Worm (Caenorhabditis elegans) whole organism, L1 larva: ENCODE data around the gene Y54H5A.2.

Experiments used
- C16A3.4 ChIP-seq: fragments of 150-350 bp; optimal IDR thresholded peaks from 2 replicates; lab custom pipeline; 2014; ENCODE audit warnings: missing biosample characterization, missing genetic modification characterization
- F16B12.6 ChIP-seq: fragments of 150-350 bp; optimal IDR thresholded peaks from 2 replicates; lab custom pipeline; 2014; ENCODE audit warnings: missing biosample characterization, missing genetic modification characterization
- aly-2 ChIP-seq: fragments of 150-350 bp; optimal IDR thresholded peaks from 2 replicates; lab custom pipeline; 2014; ENCODE audit warnings: missing biosample characterization, missing genetic modification characterization
- ama-1 ChIP-seq: fragments of 150-350 bp; optimal IDR thresholded peaks from 2 replicates; lab custom pipeline; 2014
- blmp-1 ChIP-seq: fragments of 150-350 bp; optimal IDR thresholded peaks from 2 replicates; lab custom pipeline; 2014; ENCODE audit warnings: missing biosample characterization, missing genetic modification characterization
- ceh-63 ChIP-seq: fragments of 200-800 bp; sonication (Bioruptor generic); optimal IDR thresholded peaks from 2 replicates; lab custom pipeline; 2018; ENCODE audit warnings: mild to moderate bottlenecking, missing genetic modification characterization, missing compliant biosample characterization
- ceh-8 ChIP-seq: fragments of 200-800 bp; sonication (Bioruptor generic); optimal IDR thresholded peaks from 2 replicates; lab custom pipeline; 2018; ENCODE audit warnings: mild to moderate bottlenecking, missing genetic modification characterization, moderate library complexity, missing compliant biosample characterization
- ceh-88 ChIP-seq: fragments of 200-800 bp; sonication (Bioruptor generic); IDR thresholded peaks from 2 replicates; pipeline ENCODE4 v1.3.6; 2022; ENCODE audit warnings: missing genetic modification characterization, missing compliant biosample characterization
- dpl-1 ChIP-seq, 3 experiments: fragments of 150-350 bp in 2 of 3; sonication (generic microtip) in 1 of 3; optimal IDR thresholded peaks; 2 replicates each; lab custom pipeline; 2014 to 2017; ENCODE audit warnings: missing biosample characterization in 3 of 3, missing genetic modification characterization in 3 of 3, missing genetic modification reagents in 3 of 3
- efl-1 ChIP-seq, 4 experiments: fragments of 150-350 bp; optimal IDR thresholded peaks in 3 of 4; peaks in 1 of 4; 1 replicate in 1 of 4; 2 replicates in 3 of 4; lab custom pipeline; 2014; ENCODE audit warnings: missing biosample characterization in 2 of 4, missing genetic modification characterization in 2 of 4, missing genetic modification reagents in 2 of 4
- egl-27 ChIP-seq, 2 experiments: fragments of 150-350 bp in 1 of 2; sonication (generic microtip); optimal IDR thresholded peaks; 3 replicates each; lab custom pipeline; 2017 to 2018; ENCODE audit warnings: missing biosample characterization in 2 of 2, missing genetic modification characterization in 2 of 2, missing genetic modification reagents in 2 of 2
- elt-2 ChIP-seq: sonication (generic microtip); optimal IDR thresholded peaks from 2 replicates; lab custom pipeline; 2016; ENCODE audit warnings: missing genetic modification characterization, mild to moderate bottlenecking, inconsistent platforms, missing compliant biosample characterization, missing genetic modification reagents
- elt-3 ChIP-seq, 6 experiments: fragments of 150-350 bp in 1 of 6; sonication (generic microtip); optimal IDR thresholded peaks; 2 replicates each; lab custom pipeline; 2017 to 2018; ENCODE audit warnings: missing biosample characterization in 6 of 6, missing genetic modification characterization in 6 of 6, inconsistent platforms in 1 of 6
- fkh-4 ChIP-seq: sonication (generic microtip); optimal IDR thresholded peaks from 2 replicates; lab custom pipeline; 2016; ENCODE audit warnings: missing compliant biosample characterization, missing genetic modification characterization, borderline replicate concordance
- fkh-8 ChIP-seq: sonication (generic microtip); optimal IDR thresholded peaks from 2 replicates; lab custom pipeline; 2016; ENCODE audit warnings: mild to moderate bottlenecking, missing genetic modification characterization, missing compliant biosample characterization
- fos-1 ChIP-seq: fragments of 150-350 bp; optimal IDR thresholded peaks from 2 replicates; lab custom pipeline; 2014; ENCODE audit warnings: missing biosample characterization, missing genetic modification characterization
- grh-1 ChIP-seq: fragments of 200-800 bp; sonication (Bioruptor generic); IDR thresholded peaks from 2 replicates; pipeline ENCODE4 v1.3.6; 2022; ENCODE audit warnings: missing genetic modification reagents, missing genetic modification characterization, missing compliant biosample characterization
- hlh-17 ChIP-seq: fragments of 200-800 bp; sonication (Bioruptor generic); optimal IDR thresholded peaks from 2 replicates; lab custom pipeline; 2018; ENCODE audit warnings: missing genetic modification characterization, mild to moderate bottlenecking, missing compliant biosample characterization, moderate library complexity, borderline replicate concordance
- irx-1 ChIP-seq: sonication (generic microtip); optimal IDR thresholded peaks from 2 replicates; lab custom pipeline; 2016; ENCODE audit warnings: missing genetic modification characterization, missing compliant biosample characterization
- isw-1 ChIP-seq: fragments of 200-800 bp; sonication (Bioruptor generic); IDR thresholded peaks from 2 replicates; pipeline ENCODE4 v1.3.6; 2022; ENCODE audit warnings: missing genetic modification characterization, missing compliant biosample characterization
- lin-15B ChIP-seq: fragments of 150-350 bp; sonication (generic microtip); optimal IDR thresholded peaks from 3 replicates; lab custom pipeline; 2014; ENCODE audit warnings: missing biosample characterization, missing genetic modification characterization
- lin-35 ChIP-seq, 2 experiments: fragments of 150-350 bp; optimal IDR thresholded peaks; 2 replicates each; lab custom pipeline; 2014; ENCODE audit warnings: missing biosample characterization in 2 of 2, missing genetic modification characterization in 2 of 2, missing genetic modification reagents in 2 of 2
- lir-3 ChIP-seq: sonication (generic microtip); optimal IDR thresholded peaks from 2 replicates; lab custom pipeline; 2016; ENCODE audit warnings: mild to moderate bottlenecking, missing genetic modification characterization, moderate library complexity, missing compliant biosample characterization; ENCODE audit not compliant: poor library complexity
- lsy-2 ChIP-seq, 2 experiments: fragments of 150-350 bp; optimal IDR thresholded peaks; 2 replicates each; lab custom pipeline; 2014; ENCODE audit warnings: missing biosample characterization in 2 of 2, missing genetic modification characterization in 2 of 2
- mab-9 ChIP-seq: fragments of 200-800 bp; sonication (Bioruptor generic); IDR thresholded peaks from 2 replicates; pipeline ENCODE4 v1.3.6; 2022; ENCODE audit warnings: missing genetic modification reagents, missing genetic modification characterization, missing compliant biosample characterization
- mef-2 ChIP-seq: fragments of 150-350 bp; optimal IDR thresholded peaks from 2 replicates; lab custom pipeline; 2014; ENCODE audit warnings: missing biosample characterization, missing genetic modification characterization
- mep-1 ChIP-seq: fragments of 150-350 bp; optimal IDR thresholded peaks from 2 replicates; lab custom pipeline; 2014; ENCODE audit warnings: missing biosample characterization, missing genetic modification characterization
- nhr-12 ChIP-seq: sonication (generic microtip); optimal IDR thresholded peaks from 2 replicates; lab custom pipeline; 2017; ENCODE audit warnings: missing biosample characterization, missing genetic modification characterization
- nhr-28 ChIP-seq: fragments of 150-350 bp; optimal IDR thresholded peaks from 2 replicates; lab custom pipeline; 2014; ENCODE audit warnings: missing biosample characterization, missing genetic modification characterization
- nhr-76 ChIP-seq: sonication (generic microtip); optimal IDR thresholded peaks from 2 replicates; lab custom pipeline; 2017; ENCODE audit warnings: missing biosample characterization, missing genetic modification characterization
- nhr-84 ChIP-seq: sonication (generic microtip); optimal IDR thresholded peaks from 2 replicates; lab custom pipeline; 2017; ENCODE audit warnings: missing biosample characterization, missing genetic modification characterization
- nhr-90 ChIP-seq: sonication (generic microtip); optimal IDR thresholded peaks from 2 replicates; lab custom pipeline; 2016; ENCODE audit warnings: mild to moderate bottlenecking, missing genetic modification characterization, missing compliant biosample characterization; ENCODE audit not compliant: poor library complexity
- pag-3 ChIP-seq: sonication (generic microtip); optimal IDR thresholded peaks from 2 replicates; lab custom pipeline; 2017; ENCODE audit warnings: missing genetic modification characterization, mild to moderate bottlenecking, missing compliant biosample characterization, antibody characterized with exemption, borderline replicate concordance; ENCODE audit not compliant: insufficient read depth
- rnt-1 ChIP-seq: sonication (generic microtip); optimal IDR thresholded peaks from 2 replicates; lab custom pipeline; 2016; ENCODE audit warnings: mild to moderate bottlenecking, missing genetic modification characterization, moderate library complexity, missing compliant biosample characterization
- skn-1 ChIP-seq: fragments of 150-350 bp; optimal IDR thresholded peaks from 2 replicates; lab custom pipeline; 2014; ENCODE audit warnings: missing biosample characterization, missing genetic modification characterization
- snpc-4 ChIP-seq: fragments of 150-350 bp; optimal IDR thresholded peaks from 2 replicates; lab custom pipeline; 2014; ENCODE audit warnings: missing biosample characterization, missing genetic modification characterization
- snu-23 ChIP-seq: sonication (generic microtip); optimal IDR thresholded peaks from 2 replicates; lab custom pipeline; 2016; ENCODE audit warnings: missing genetic modification characterization, missing compliant biosample characterization
- sptf-1 ChIP-seq: fragments of 150-350 bp; optimal IDR thresholded peaks from 2 replicates; lab custom pipeline; 2014; ENCODE audit warnings: missing biosample characterization, missing genetic modification characterization
- tbx-2 ChIP-seq: sonication (generic microtip); optimal IDR thresholded peaks from 2 replicates; lab custom pipeline; 2016; ENCODE audit warnings: missing genetic modification characterization, missing compliant biosample characterization
- tlp-1 ChIP-seq: fragments of 150-350 bp; optimal IDR thresholded peaks from 2 replicates; lab custom pipeline; 2014; ENCODE audit warnings: missing biosample characterization, missing genetic modification characterization
- unc-62 ChIP-seq: fragments of 150-350 bp; optimal IDR thresholded peaks from 2 replicates; lab custom pipeline; 2014; ENCODE audit warnings: missing biosample characterization, missing genetic modification reagents, missing genetic modification characterization
- unc-86 ChIP-seq: sonication (generic microtip); optimal IDR thresholded peaks from 2 replicates; lab custom pipeline; 2016; ENCODE audit warnings: missing genetic modification characterization, missing compliant biosample characterization
- vab-15 ChIP-seq: sonication (generic microtip); optimal IDR thresholded peaks from 2 replicates; lab custom pipeline; 2017; ENCODE audit warnings: missing genotype, mild to moderate bottlenecking, missing genetic modification characterization, missing compliant biosample characterization
- zip-4 ChIP-seq: fragments of 200-800 bp; sonication (Bioruptor generic); optimal IDR thresholded peaks from 2 replicates; lab custom pipeline; 2018; ENCODE audit warnings: mild to moderate bottlenecking, missing genetic modification characterization, moderate library complexity, missing compliant biosample characterization

The Y54H5A.2 gene

DNA sequence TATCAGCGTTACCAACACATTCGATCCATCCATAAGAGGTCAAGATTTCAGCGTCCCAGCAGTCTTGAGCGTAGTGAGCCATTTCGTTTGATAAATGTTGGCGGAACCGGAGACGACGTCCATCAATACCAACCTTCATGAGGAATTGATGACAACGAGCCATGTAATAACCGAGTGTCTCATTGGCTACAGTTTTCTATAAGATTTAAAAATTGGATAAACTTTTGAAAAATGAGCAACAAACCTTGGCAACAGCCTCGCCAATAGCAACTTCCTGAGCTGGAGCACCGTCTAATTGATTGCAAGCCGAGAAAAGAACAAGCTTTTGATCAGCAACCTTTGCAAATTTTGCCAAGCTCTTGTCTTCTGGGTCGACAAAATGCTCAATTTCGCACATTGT lies 11.4 kb upstream of the Y54H5A.2 start:
- TF ChIP-seq elt-3 (tag; optimal IDR thresholded peaks at IDR 0.05; lab: Kevin White, UChicago), result no peak
- TF ChIP-seq pag-3, result no peak
- TF ChIP-seq C16A3.4, result no peak
- TF ChIP-seq dpl-1 (GFP tag; optimal IDR thresholded peaks at IDR 0.05; lab: Kevin White, UChicago), result no peak
- no peak for TF ChIP-seq fkh-8
- TF ChIP-seq nhr-84 (tag; lab: Kevin White, UChicago), result no peak
- TF ChIP-seq grh-1, result no peak
- TF ChIP-seq nhr-90 (tag; lab: Kevin White, UChicago), result no peak
- no peak for TF ChIP-seq fkh-4 (tag; lab: Kevin White, UChicago)
- no peak for TF ChIP-seq irx-1 (tag; lab: Kevin White, UChicago)
- no peak for TF ChIP-seq sptf-1 (tag; lab: Kevin White, UChicago)
- TF ChIP-seq mab-9 (GFP tag; lab: Robert Waterston, UW), result no peak
- no peak for TF ChIP-seq isw-1
- no peak for TF ChIP-seq unc-86 (tag; lab: Kevin White, UChicago)
- no peak for TF ChIP-seq nhr-28 (tag; lab: Kevin White, UChicago)
- no peak for TF ChIP-seq elt-2 (tag; lab: Kevin White, UChicago)
- no peak for TF ChIP-seq lin-15B (tag; lab: Kevin White, UChicago)
- no peak for TF ChIP-seq egl-27 (tag; optimal IDR thresholded peaks at IDR 0.05; lab: Kevin White, UChicago)
- TF ChIP-seq hlh-17, result no peak
- TF ChIP-seq, all 84 proteins: peak for 0

DNA sequence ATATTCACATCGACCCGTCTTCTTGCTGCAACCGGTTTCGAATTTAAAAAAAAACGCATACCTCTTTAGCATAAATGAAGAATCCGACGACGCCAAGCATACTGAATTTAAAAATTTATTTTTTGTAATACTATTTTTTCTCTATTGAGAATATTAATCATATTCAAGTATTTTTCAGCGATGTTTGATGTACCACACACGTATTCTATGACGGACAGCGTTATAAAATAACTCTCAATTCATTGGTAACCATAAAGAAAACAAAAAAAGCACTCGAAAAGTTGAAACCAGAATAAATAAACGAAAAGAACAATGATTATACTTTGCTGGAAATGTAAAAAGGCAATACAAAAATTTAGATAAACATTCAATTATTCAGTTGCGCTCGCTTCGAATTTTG lies 10.1 kb upstream of the Y54H5A.2 start, which contains the start of gene T10F2.5:
T10F2.5 (minus strand) TSS at position 101 of the 400 bp plus-strand sequence.
- TF ChIP-seq vab-15 (tag; lab: Kevin White, UChicago) (no peak), lir-3 (no peak), nhr-12 (tag; lab: Kevin White, UChicago) (no peak), efl-1 (optimal IDR thresholded peaks at IDR 0.05; lab: Kevin White, UChicago) (no peak), efl-1 (GFP tag; optimal IDR thresholded peaks at IDR 0.05 in 1 of 2; lab: Kevin White, UChicago) (no peak), ceh-63 (GFP tag; lab: Kevin White, UChicago) (no peak), ceh-8 (GFP tag; lab: Kevin White, UChicago) (no peak), lsy-2 (tag; optimal IDR thresholded peaks at IDR 0.05; lab: Kevin White, UChicago) (no peak), mef-2 (tag; lab: Kevin White, UChicago) (no peak), nhr-28 (tag; lab: Kevin White, UChicago) (no peak), grh-1 (no peak)

DNA sequence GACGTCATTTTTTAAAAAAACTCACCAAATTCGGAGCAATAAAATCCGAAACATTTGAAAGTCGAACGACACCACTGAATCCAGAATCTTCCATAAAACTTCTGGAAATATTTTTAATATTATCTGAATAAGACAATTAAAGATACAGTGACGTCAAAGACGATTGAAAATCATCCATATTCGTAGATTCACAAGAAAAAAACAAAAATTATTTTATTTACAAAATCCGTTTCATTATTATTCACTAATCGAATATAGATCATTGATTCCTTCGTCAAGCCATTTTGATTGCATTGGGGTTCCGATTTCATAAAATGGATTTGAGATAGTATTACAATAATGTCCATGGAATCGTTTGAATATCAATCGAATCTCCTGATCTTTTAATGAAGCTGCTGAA lies 9.3 kb upstream of the Y54H5A.2 start, which contains the start of gene oxy-4:
oxy-4 (minus strand) TSS at position 101 of the 400 bp plus-strand sequence.
- TF ChIP-seq lsy-2 (tag; optimal IDR thresholded peaks at IDR 0.05; lab: Kevin White, UChicago) (no peak), fkh-8 (no peak)

ce11 chrIII:5155393-5155792 lies 6.0 kb upstream of the Y54H5A.2 start:
- TF ChIP-seq nhr-12 (tag; lab: Kevin White, UChicago), result no peak

ce11 chrIII:5153137-5153536 lies 3.8 kb upstream of the Y54H5A.2 start, which contains the start of the genes rbm-42 and grwd-1:
rbm-42 (minus strand) TSS chrIII:5153229.
grwd-1 (plus strand) TSS chrIII:5153464.
- TF ChIP-seq F16B12.6 (tag; lab: Kevin White, UChicago) (peak; percentile 83), fos-1 (tag; lab: Kevin White, UChicago) (no peak), sptf-1 (tag; lab: Kevin White, UChicago) (no peak), ama-1 (lab: Kevin White, UChicago) (no peak), lsy-2 (tag; optimal IDR thresholded peaks at IDR 0.05; lab: Kevin White, UChicago) (peak; percentile 27 to 66), rnt-1 (tag; lab: Kevin White, UChicago) (no peak), snu-23 (GFP tag; lab: Kevin White, UChicago) (peak; percentile 30), blmp-1 (tag; lab: Kevin White, UChicago) (peak; percentile 15), skn-1 (tag; lab: Kevin White, UChicago) (peak; percentile 20), nhr-76 (no peak), snpc-4 (tag; lab: Kevin White, UChicago) (no peak), lin-35 (GFP tag; optimal IDR thresholded peaks at IDR 0.05; lab: Kevin White, UChicago) (peak; percentile 21 to 57), mep-1 (tag; lab: Kevin White, UChicago) (peak; percentile 62), C16A3.4 (peak; percentile 8), dpl-1 (GFP tag; optimal IDR thresholded peaks at IDR 0.05; lab: Kevin White, UChicago) (peak in 2 of 3 experiments; percentile 49 to 57), elt-2 (tag; lab: Kevin White, UChicago) (no peak), zip-4 (GFP tag; lab: Kevin White, UChicago) (no peak), efl-1 (optimal IDR thresholded peaks at IDR 0.05; lab: Kevin White, UChicago) (peak; percentile 32 to 43), efl-1 (GFP tag; optimal IDR thresholded peaks at IDR 0.05 in 1 of 2; lab: Kevin White, UChicago) (peak; percentile 58 to 76), ceh-88 (GFP tag; lab: Robert Waterston, UW) (no peak), tlp-1 (no peak), vab-15 (tag; lab: Kevin White, UChicago) (no peak), aly-2 (tag; lab: Kevin White, UChicago) (no peak), tbx-2 (tag; lab: Kevin White, UChicago) (peak; percentile 42), unc-62 (no peak)
